Worm (Caenorhabditis elegans): Measurements from ENCODE around the gene D2045.5.

Gene D2045.5

DNA sequence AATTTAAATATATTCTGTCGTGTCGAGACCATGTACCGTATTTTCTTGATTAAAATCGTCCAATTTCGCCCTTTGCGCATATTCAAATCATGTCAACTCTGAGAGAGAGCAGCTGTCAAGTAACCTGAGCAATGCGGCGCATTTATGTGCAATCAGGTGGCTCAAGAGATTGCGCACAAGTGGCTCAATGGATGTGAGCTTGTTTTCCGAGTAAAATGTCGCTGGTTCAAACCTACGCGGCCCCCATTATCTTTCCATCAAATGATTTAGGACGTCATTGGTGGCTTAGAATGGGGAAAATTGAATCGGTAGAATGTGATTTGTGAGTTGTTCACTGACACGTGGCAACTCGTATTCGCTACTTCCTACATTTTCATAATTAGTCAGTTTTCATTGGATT lies 37.3 kb downstream of the D2045.5 start (continued):
- TF ChIP-seq ztf-16 (tag; optimal IDR thresholded peaks at IDR 0.05) (peak; percentile 62), unc-86 (tag; optimal IDR thresholded peaks at IDR 0.05) (no peak), dve-1 (tag; optimal IDR thresholded peaks at IDR 0.05) (no peak), sdc-2 (tag; optimal IDR thresholded peaks at IDR 0.05) (peak; percentile 21), ceh-2 (tag; optimal IDR thresholded peaks at IDR 0.05) (peak; percentile 52), lin-11 (tag; optimal IDR thresholded peaks at IDR 0.05) (peak; percentile 34), pag-3 (tag; optimal IDR thresholded peaks at IDR 0.05; ENCODE audit: borderline replicate concordance) (no peak), ceh-19 (GFP tag; optimal IDR thresholded peaks at IDR 0.05) (peak; percentile 29), lim-6 (tag; optimal IDR thresholded peaks at IDR 0.05) (peak; percentile 3), hlh-6 (tag; optimal IDR thresholded peaks at IDR 0.05) (peak; percentile 29), unc-55 (GFP tag; optimal IDR thresholded peaks at IDR 0.05) (peak; percentile 46), C38D4.7 (GFP tag; optimal IDR thresholded peaks at IDR 0.05) (peak; percentile 63), T23F11.4 (GFP tag; optimal IDR thresholded peaks at IDR 0.05) (peak; percentile 27), ceh-45 (GFP tag; IDR thresholded peaks at IDR 0.05) (no peak), fkh-10 (GFP tag; optimal IDR thresholded peaks at IDR 0.05) (no peak)

DNA sequence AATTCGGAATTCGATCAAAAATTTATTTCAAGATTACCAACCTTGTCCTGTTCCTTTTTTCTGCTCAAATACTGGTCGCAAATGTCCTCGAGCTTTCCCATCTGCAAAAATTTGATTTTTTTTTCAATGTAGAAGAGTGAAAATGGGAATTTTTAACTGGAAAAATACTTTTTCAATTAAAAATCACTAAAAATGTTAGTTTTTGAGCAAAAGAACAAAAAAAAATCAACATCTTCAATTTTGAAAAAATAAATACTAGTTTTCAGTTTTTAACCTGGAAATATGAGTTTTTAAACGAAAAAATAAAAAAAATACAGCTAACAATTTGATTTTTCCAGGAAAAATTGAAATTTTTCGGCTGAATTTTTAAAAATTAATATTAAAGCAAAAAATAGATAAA lies 41.5 kb downstream of the D2045.5 start, which contains the start of gene prp-3:
TSS of gene prp-3 (minus strand) at position 101 of the 400 bp plus-strand sequence.
- TF ChIP-seq pqm-1 (tag; optimal IDR thresholded peaks at IDR 0.05) (no peak), fax-1 (tag; optimal IDR thresholded peaks at IDR 0.05) (no peak), ama-1 (optimal IDR thresholded peaks at IDR 0.05) (no peak)

DNA sequence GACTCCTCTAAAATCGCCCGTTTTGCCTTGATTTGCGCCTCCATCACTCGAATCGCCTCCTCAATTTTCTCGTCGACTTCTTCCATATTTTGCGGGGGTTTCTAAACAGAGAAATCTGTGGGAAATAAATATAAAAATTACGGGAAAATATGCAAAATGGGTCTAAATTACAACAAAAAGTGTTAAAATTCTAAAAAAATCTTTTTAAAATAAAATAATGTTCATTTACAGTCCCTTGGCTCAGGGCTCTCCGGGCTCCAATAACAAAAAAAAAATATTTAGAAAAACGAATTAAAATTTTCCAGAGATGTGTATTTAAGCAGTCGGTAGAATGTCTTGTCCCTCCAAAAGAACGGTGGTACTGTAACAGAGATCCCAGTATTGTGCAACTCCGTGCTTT lies 45.5 kb downstream of the D2045.5 start, which contains the start of gene M03C11.6:
TSS of gene M03C11.6 (minus strand) at position 101 of the 400 bp plus-strand sequence.
- TF ChIP-seq sox-2 (GFP tag; IDR thresholded peaks at IDR 0.05) (no peak), ceh-14 (tag; optimal IDR thresholded peaks at IDR 0.05) (no peak), odd-2 (tag; optimal IDR thresholded peaks at IDR 0.05) (no peak), fkh-10 (GFP tag; optimal IDR thresholded peaks at IDR 0.05) (no peak), elt-4 (tag; optimal IDR thresholded peaks at IDR 0.05) (no peak), ztf-16 (tag; optimal IDR thresholded peaks at IDR 0.05) (no peak), ceh-2 (tag; optimal IDR thresholded peaks at IDR 0.05) (no peak), ahr-1 (tag; optimal IDR thresholded peaks at IDR 0.05) (no peak), eyg-1 (tag; optimal IDR thresholded peaks at IDR 0.05) (no peak), hlh-30 (tag; optimal IDR thresholded peaks at IDR 0.05; ENCODE audit: insufficient read depth) (no peak), gmeb-2 (tag; optimal IDR thresholded peaks at IDR 0.05) (no peak), unc-42 (tag; optimal IDR thresholded peaks at IDR 0.05) (no peak), pqm-1 (tag; optimal IDR thresholded peaks at IDR 0.05) (no peak), ceh-24 (tag; optimal IDR thresholded peaks at IDR 0.05) (no peak), che-1 (tag; optimal IDR thresholded peaks at IDR 0.05) (no peak), nhr-232 (tag; optimal IDR thresholded peaks at IDR 0.05) (no peak), hlh-15 (tag; optimal IDR thresholded peaks at IDR 0.05) (no peak), unc-86 (tag; optimal IDR thresholded peaks at IDR 0.05) (no peak), ceh-9 (tag; optimal IDR thresholded peaks at IDR 0.05) (no peak)

DNA sequence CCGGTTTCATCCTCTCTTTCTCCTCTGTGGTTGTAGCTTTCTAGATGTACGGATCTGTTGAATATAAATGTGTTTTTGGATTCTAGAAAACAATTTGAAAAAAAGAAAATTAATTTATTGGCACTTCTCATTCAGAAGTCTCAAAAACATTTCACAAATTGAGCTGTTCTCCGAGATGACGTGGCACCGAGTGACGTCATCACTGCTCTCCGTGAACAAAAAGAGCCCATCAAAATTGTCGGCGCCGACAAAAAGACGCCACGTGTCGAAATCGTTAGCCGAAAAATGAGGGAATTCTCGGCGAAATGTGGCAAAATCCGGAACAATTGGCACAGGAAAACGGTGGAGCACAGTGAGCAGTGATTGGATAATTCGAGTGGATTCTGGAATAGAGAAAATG lies 47.7 kb downstream of the D2045.5 start:
- no peak for TF ChIP-seq sox-4 (tag; optimal IDR thresholded peaks at IDR 0.05)
- no peak for TF ChIP-seq sdc-2 (tag; optimal IDR thresholded peaks at IDR 0.05)
- TF ChIP-seq sox-2 (GFP tag; IDR thresholded peaks at IDR 0.05): no peak
- TF ChIP-seq tbx-2 (tag; optimal IDR thresholded peaks at IDR 0.05): no peak
- TF ChIP-seq ceh-18 (tag; optimal IDR thresholded peaks at IDR 0.05): no peak
- no peak for TF ChIP-seq ceh-9 (tag; optimal IDR thresholded peaks at IDR 0.05)
- TF ChIP-seq pqm-1 (tag; optimal IDR thresholded peaks at IDR 0.05): no peak
- no peak for TF ChIP-seq odd-2 (tag; optimal IDR thresholded peaks at IDR 0.05)

Measured in whole organism, late embryonic.